Fruit fly (Drosophila melanogaster) whole organism, wandering third instar larva: ENCODE results near the gene sbm.
A peak's percentile ranks its signal among the peaks of the same experiment; 100 is the strongest.

ENCODE experiments used
- Abd-B ChIP-seq: fragments of >200 bp; optimal IDR thresholded peaks from 2 replicates; lab custom pipeline; 2017; ENCODE audit warnings: missing biosample characterization, missing genetic modification characterization
- CG32264 ChIP-seq: fragments of 200-800 bp; sonication (Bioruptor generic); optimal IDR thresholded peaks from 2 replicates; lab custom pipeline; 2016; ENCODE audit warnings: missing biosample characterization, missing genetic modification characterization
- CrebA ChIP-seq: fragments of 200-800 bp; sonication (Bioruptor generic); optimal IDR thresholded peaks from 2 replicates; lab custom pipeline; 2016; ENCODE audit warnings: missing biosample characterization, mild to moderate bottlenecking, missing genetic modification characterization, borderline replicate concordance
- Dif ChIP-seq: fragments of 200-275, 200-300 bp; sonication (Bioruptor generic); optimal IDR thresholded peaks from 2 replicates; lab custom pipeline; 2018; ENCODE audit warnings: missing biosample characterization, missing genetic modification characterization; ENCODE audit not compliant: partially characterized antibody
- GATAd ChIP-seq: sonication (Bioruptor generic); optimal IDR thresholded peaks from 2 replicates; lab custom pipeline; 2016; ENCODE audit warnings: missing biosample characterization, missing genetic modification characterization
- HLH106 ChIP-seq: fragments of 200-800 bp; optimal IDR thresholded peaks from 3 replicates; lab custom pipeline; 2019; ENCODE audit warnings: missing biosample characterization, mild to moderate bottlenecking, missing genetic modification characterization, moderate library complexity
- Hnf4 ChIP-seq: fragments of 200-800 bp; sonication (Bioruptor generic); optimal IDR thresholded peaks from 2 replicates; lab custom pipeline; 2016; ENCODE audit warnings: missing biosample characterization, mild to moderate bottlenecking, missing genetic modification characterization
- Hr78 ChIP-seq: fragments of >200 bp; optimal IDR thresholded peaks from 2 replicates; lab custom pipeline; 2017; ENCODE audit warnings: missing biosample characterization, missing genetic modification characterization
- Hr83 ChIP-seq: fragments of 200-300 bp; sonication (Bioruptor generic); optimal IDR thresholded peaks from 2 replicates; lab custom pipeline; 2016; ENCODE audit warnings: missing biosample characterization, mild to moderate bottlenecking, missing genetic modification characterization, moderate library complexity; ENCODE audit not compliant: poor library complexity, severe bottlenecking
- Mio ChIP-seq: sonication (Bioruptor generic); optimal IDR thresholded peaks from 2 replicates; lab custom pipeline; 2016; ENCODE audit warnings: missing biosample characterization, missing genetic modification characterization
- Myc ChIP-seq: fragments of >200 bp; optimal IDR thresholded peaks from 2 replicates; lab custom pipeline; 2017
- N ChIP-seq: fragments of >200 bp; optimal IDR thresholded peaks from 2 replicates; lab custom pipeline; 2018; ENCODE audit warnings: missing biosample characterization, missing external identifiers, missing genetic modification characterization
- OdsH ChIP-seq: fragments of 200-800 bp; sonication (Bioruptor generic); optimal IDR thresholded peaks from 2 replicates; lab custom pipeline; 2016; ENCODE audit warnings: missing biosample characterization, mild to moderate bottlenecking, missing genetic modification characterization
- Rel ChIP-seq, 2 experiments: fragments of 200-800 bp; sonication (Bioruptor generic) in 1 of 2; optimal IDR thresholded peaks; 2 replicates in 1 of 2; 3 replicates in 1 of 2; lab custom pipeline; 2016 to 2019; ENCODE audit warnings: mild to moderate bottlenecking in 2 of 2, missing biosample characterization in 2 of 2, missing genetic modification characterization in 2 of 2, moderate library complexity in 1 of 2
- Sp1 ChIP-seq: fragments of 200-800 bp; sonication (Bioruptor generic); optimal IDR thresholded peaks from 3 replicates; lab custom pipeline; 2019; ENCODE audit warnings: missing biosample characterization, mild to moderate bottlenecking, missing genetic modification characterization, moderate library complexity
- Vsx2 ChIP-seq: fragments of 200-300, 225-300 bp; sonication (Bioruptor generic); optimal IDR thresholded peaks from 2 replicates; lab custom pipeline; 2018; ENCODE audit warnings: missing biosample characterization, missing genetic modification characterization; ENCODE audit not compliant: partially characterized antibody
- br ChIP-seq: fragments of 200-800 bp; sonication (Bioruptor generic); optimal IDR thresholded peaks from 2 replicates; lab custom pipeline; 2016; ENCODE audit warnings: missing biosample characterization, missing genetic modification characterization
- brk ChIP-seq: fragments of 200-800 bp; sonication (Bioruptor generic); optimal IDR thresholded peaks from 2 replicates; lab custom pipeline; 2016; ENCODE audit warnings: missing biosample characterization, mild to moderate bottlenecking, missing genetic modification characterization
- dmrt93B ChIP-seq: fragments of 200-800 bp; sonication (Bioruptor generic); optimal IDR thresholded peaks from 2 replicates; lab custom pipeline; 2018; ENCODE audit warnings: missing biosample characterization, mild to moderate bottlenecking, missing genetic modification characterization
- ey ChIP-seq: fragments of 200-800 bp; sonication (Bioruptor generic); optimal IDR thresholded peaks from 2 replicates; lab custom pipeline; 2016; ENCODE audit warnings: missing biosample characterization, missing genetic modification characterization
- fru ChIP-seq: fragments of 200-800 bp; sonication (Bioruptor generic); optimal IDR thresholded peaks from 3 replicates; lab custom pipeline; 2016; ENCODE audit warnings: missing biosample characterization, mild to moderate bottlenecking, missing genetic modification characterization
- h ChIP-seq: fragments of 200-800 bp; sonication (Bioruptor generic); optimal IDR thresholded peaks from 3 replicates; lab custom pipeline; 2016; ENCODE audit warnings: missing biosample characterization, mild to moderate bottlenecking, missing genetic modification characterization
- jim ChIP-seq: fragments of 175-275, 200-325 bp; sonication (Bioruptor generic); optimal IDR thresholded peaks from 2 replicates; lab custom pipeline; 2016; ENCODE audit warnings: missing biosample characterization, mild to moderate bottlenecking, missing genetic modification characterization
- lola ChIP-seq: fragments of >200 bp; optimal IDR thresholded peaks from 2 replicates; lab custom pipeline; 2017; ENCODE audit warnings: missing biosample characterization, missing genetic modification characterization
- pan ChIP-seq: fragments of >200 bp; optimal IDR thresholded peaks from 2 replicates; lab custom pipeline; 2017
- psq ChIP-seq: fragments of 200-800 bp; sonication (Bioruptor generic); optimal IDR thresholded peaks from 3 replicates; lab custom pipeline; 2017; ENCODE audit warnings: missing biosample characterization, mild to moderate bottlenecking, missing genetic modification characterization, moderate library complexity
- sage ChIP-seq: fragments of 200-800 bp; sonication (Bioruptor generic); optimal IDR thresholded peaks from 2 replicates; lab custom pipeline; 2016; ENCODE audit warnings: missing biosample characterization, mild to moderate bottlenecking, missing genetic modification characterization
- sv ChIP-seq: fragments of 200-800 bp; sonication (Bioruptor generic); optimal IDR thresholded peaks from 3 replicates; lab custom pipeline; 2016; ENCODE audit warnings: missing biosample characterization, missing genetic modification characterization
- tai ChIP-seq: sonication (Bioruptor generic); optimal IDR thresholded peaks from 2 replicates; lab custom pipeline; 2016; ENCODE audit warnings: missing biosample characterization, missing genetic modification characterization
- usp ChIP-seq: fragments of >200 bp; optimal IDR thresholded peaks from 2 replicates; lab custom pipeline; 2017; ENCODE audit warnings: missing biosample characterization, missing genetic modification characterization
- woc ChIP-seq: sonication (Bioruptor generic); optimal IDR thresholded peaks from 2 replicates; lab custom pipeline; 2016; ENCODE audit warnings: missing biosample characterization, mild to moderate bottlenecking, missing genetic modification characterization

sbm gene

dm6 chrX:14602421-14602846 lies at the start of gene sbm:
sbm (minus strand) TSS chrX:14602580.
- no peak for TF ChIP-seq tai (GFP tag; lab: Kevin White, UChicago)
- TF ChIP-seq woc (GFP tag; lab: Kevin White, UChicago): peak; percentile 27
- TF ChIP-seq, all 38 proteins: peak for 1

DNA sequence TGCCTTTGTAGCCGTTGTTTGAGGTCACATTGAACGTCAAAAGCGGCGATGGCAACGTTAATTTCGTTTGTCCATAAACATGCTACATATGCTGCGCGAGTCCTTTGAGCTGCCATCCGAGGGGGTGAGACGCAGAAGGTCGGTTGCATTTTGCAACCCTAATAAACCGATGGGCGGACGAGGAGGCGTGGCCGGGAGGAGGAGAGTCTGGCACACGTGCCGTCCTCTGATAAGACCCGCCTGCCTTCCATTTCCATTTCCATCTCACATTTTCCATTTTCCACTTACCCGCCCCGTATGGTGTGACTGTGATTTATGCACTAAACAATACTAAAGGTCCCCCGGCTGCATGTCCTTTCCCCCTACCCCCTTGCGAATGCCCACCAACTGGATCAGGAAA lies 47.4 kb upstream of the sbm start:
- no peak for TF ChIP-seq lola

dm6 chrX:14634696-14635095 lies 32.3 kb upstream of the sbm start:
- TF ChIP-seq HLH106 (tag; lab: Kevin White, UChicago) (no peak), Vsx2 (no peak), Rel (GFP tag; optimal IDR thresholded peaks at IDR 0.05; lab: Kevin White, UChicago) (no peak), Rel (tag; optimal IDR thresholded peaks at IDR 0.05; lab: Kevin White, UChicago) (no peak), OdsH (GFP tag; lab: Kevin White, UChicago) (no peak), psq (GFP tag; lab: Kevin White, UChicago) (no peak), br (GFP tag; lab: Kevin White, UChicago) (no peak), CG32264 (GFP tag; lab: Kevin White, UChicago) (no peak), tai (GFP tag; lab: Kevin White, UChicago) (no peak), usp (GFP tag; lab: Kevin White, UChicago) (no peak), Hr78 (GFP tag; lab: Kevin White, UChicago) (no peak), dmrt93B (GFP tag; lab: Kevin White, UChicago) (no peak), N (GFP tag; lab: Kevin White, UChicago) (no peak), CrebA (no peak), GATAd (GFP tag; lab: Kevin White, UChicago) (no peak), h (GFP tag; lab: Kevin White, UChicago) (no peak), ey (no peak), sage (GFP tag; lab: Kevin White, UChicago) (no peak), fru (GFP tag; lab: Kevin White, UChicago) (no peak)

- TF ChIP-seq psq (GFP tag; lab: Kevin White, UChicago) (no peak), usp (GFP tag; lab: Kevin White, UChicago) (no peak), dmrt93B (GFP tag; lab: Kevin White, UChicago) (no peak), N (GFP tag; lab: Kevin White, UChicago) (no peak), Hnf4 (GFP tag; lab: Kevin White, UChicago) (no peak), Myc (lab: Kevin White, UChicago) (no peak), h (GFP tag; lab: Kevin White, UChicago) (no peak), Hr83 (GFP tag; lab: Kevin White, UChicago) (no peak), jim (GFP tag; lab: Kevin White, UChicago) (no peak), GATAd (GFP tag; lab: Kevin White, UChicago) (no peak), sage (GFP tag; lab: Kevin White, UChicago) (no peak), Abd-B (GFP tag; lab: Kevin White, UChicago) (no peak), brk (no peak), sv (no peak), Sp1 (GFP tag; lab: Kevin White, UChicago) (no peak), pan (lab: Kevin White, UChicago) (no peak)
These were observed 31.8 kb upstream of the sbm start for dm6 chrX:14634224-14634623.

- TF ChIP-seq Hr78 (GFP tag; lab: Kevin White, UChicago) (no peak), psq (GFP tag; lab: Kevin White, UChicago) (no peak), h (GFP tag; lab: Kevin White, UChicago) (no peak), sage (GFP tag; lab: Kevin White, UChicago) (no peak), jim (GFP tag; lab: Kevin White, UChicago) (no peak), dmrt93B (GFP tag; lab: Kevin White, UChicago) (no peak), Dif (no peak), tai (GFP tag; lab: Kevin White, UChicago) (no peak), Hr83 (GFP tag; lab: Kevin White, UChicago) (no peak), woc (GFP tag; lab: Kevin White, UChicago) (no peak), Sp1 (GFP tag; lab: Kevin White, UChicago) (no peak), Hnf4 (GFP tag; lab: Kevin White, UChicago) (no peak), br (GFP tag; lab: Kevin White, UChicago) (no peak), ey (no peak), usp (GFP tag; lab: Kevin White, UChicago) (no peak), Vsx2 (no peak), Mio (GFP tag; lab: Kevin White, UChicago) (no peak), pan (lab: Kevin White, UChicago) (no peak)
These were observed 30.8 kb upstream of the sbm start for dm6 chrX:14633168-14633567.
